Worm (Caenorhabditis elegans): ENCODE measurements around the gene srg-26.

Gene srg-26

ce11 chrV:5301226-5301625, 29.8 kb upstream of the srg-26 start:
- TF ChIP-seq ztf-11 (tag; optimal IDR thresholded peaks at IDR 0.05) = no peak

- TF ChIP-seq nhr-237 (tag; optimal IDR thresholded peaks at IDR 0.05) (no peak), fos-1 (tag; optimal IDR thresholded peaks at IDR 0.05) (no peak), nhr-10 (tag; optimal IDR thresholded peaks at IDR 0.05) (no peak), peb-1 (tag; optimal IDR thresholded peaks at IDR 0.05) (no peak), Y55F3AM.14 (GFP tag; optimal IDR thresholded peaks at IDR 0.05) (no peak), ama-1 (optimal IDR thresholded peaks at IDR 0.05) (no peak), snpc-4 (tag; optimal IDR thresholded peaks at IDR 0.05) (no peak), alr-1 (tag; optimal IDR thresholded peaks at IDR 0.05) (no peak), sma-9 (GFP tag; optimal IDR thresholded peaks at IDR 0.05) (no peak), sma-9 (tag; optimal IDR thresholded peaks at IDR 0.05) (no peak), elt-1 (tag; optimal IDR thresholded peaks at IDR 0.05) (no peak), nhr-12 (tag; optimal IDR thresholded peaks at IDR 0.05) (no peak), egl-27 (tag; optimal IDR thresholded peaks at IDR 0.05) (no peak), crh-2 (tag; optimal IDR thresholded peaks at IDR 0.05) (no peak), ztf-1 (GFP tag; conservative IDR thresholded peaks at IDR 0.05) (no peak), zag-1 (tag; optimal IDR thresholded peaks at IDR 0.05) (no peak), elt-3 (tag; optimal IDR thresholded peaks at IDR 0.05) (no peak), R02D3.7 (tag; optimal IDR thresholded peaks at IDR 0.05) (no peak), mdl-1 (tag; optimal IDR thresholded peaks at IDR 0.05) (no peak), ztf-4 (tag; optimal IDR thresholded peaks at IDR 0.05) (no peak), lsy-2 (tag; optimal IDR thresholded peaks at IDR 0.05) (no peak)
Measured at ce11 chrV:5303389-5303788, 27.7 kb upstream of the srg-26 start, which contains the start of gene ncx-2. ncx-2 (plus strand) TSS chrV:5303689.

- TF ChIP-seq F13H6.1 (tag; optimal IDR thresholded peaks at IDR 0.05) (no peak), unc-55 (GFP tag; optimal IDR thresholded peaks at IDR 0.05) (no peak), fos-1 (tag; optimal IDR thresholded peaks at IDR 0.05) (no peak), ZK546.5 (tag; optimal IDR thresholded peaks at IDR 0.05) (no peak), skn-1 (tag; optimal IDR thresholded peaks at IDR 0.05) (no peak), unc-39 (tag; optimal IDR thresholded peaks at IDR 0.05) (no peak), mbf-1 (tag; optimal IDR thresholded peaks at IDR 0.05) (no peak), Y55F3AM.14 (GFP tag; optimal IDR thresholded peaks at IDR 0.05) (no peak), sem-4 (tag; optimal IDR thresholded peaks at IDR 0.05) (no peak), ztf-4 (tag; optimal IDR thresholded peaks at IDR 0.05) (no peak), elt-1 (tag; optimal IDR thresholded peaks at IDR 0.05) (no peak), aly-2 (tag; optimal IDR thresholded peaks at IDR 0.05) (no peak), nhr-10 (tag; optimal IDR thresholded peaks at IDR 0.05) (no peak), peb-1 (tag; optimal IDR thresholded peaks at IDR 0.05) (no peak), nhr-6 (tag; optimal IDR thresholded peaks at IDR 0.05) (no peak), elt-3 (tag; optimal IDR thresholded peaks at IDR 0.05) (no peak), nhr-23 (tag; optimal IDR thresholded peaks at IDR 0.05) (no peak), egl-27 (tag; optimal IDR thresholded peaks at IDR 0.05) (no peak), C34F6.9 (tag; optimal IDR thresholded peaks at IDR 0.05) (no peak)
Measured at ce11 chrV:5304366-5304765, 26.7 kb upstream of the srg-26 start.

ce11 chrV:5311635-5312034, 19.4 kb upstream of the srg-26 start, which contains the start of gene C10G8.4:
C10G8.4 (plus strand) TSS chrV:5311935.
- no peak for TF ChIP-seq fos-1 (tag; optimal IDR thresholded peaks at IDR 0.05)
- no peak for TF ChIP-seq ama-1 (optimal IDR thresholded peaks at IDR 0.05)
- TF ChIP-seq peb-1 (tag; optimal IDR thresholded peaks at IDR 0.05) = no peak
- no peak for TF ChIP-seq mbf-1 (tag; optimal IDR thresholded peaks at IDR 0.05)
- no peak for TF ChIP-seq nhr-237 (tag; optimal IDR thresholded peaks at IDR 0.05)
- no peak for TF ChIP-seq ceh-16 (tag; optimal IDR thresholded peaks at IDR 0.05)
- no peak for TF ChIP-seq ceh-82 (tag; optimal IDR thresholded peaks at IDR 0.05)
- TF ChIP-seq sma-9 (GFP tag; optimal IDR thresholded peaks at IDR 0.05) = no peak
- no peak for TF ChIP-seq sma-9 (tag; optimal IDR thresholded peaks at IDR 0.05)
- TF ChIP-seq elt-1 (tag; optimal IDR thresholded peaks at IDR 0.05) = no peak
- no peak for TF ChIP-seq nhr-6 (tag; optimal IDR thresholded peaks at IDR 0.05)
- TF ChIP-seq nhr-129 (tag; optimal IDR thresholded peaks at IDR 0.05) = no peak
- TF ChIP-seq zag-1 (tag; optimal IDR thresholded peaks at IDR 0.05) = no peak
- TF ChIP-seq mdl-1 (tag; optimal IDR thresholded peaks at IDR 0.05) = no peak
- TF ChIP-seq ZK546.5 (tag; optimal IDR thresholded peaks at IDR 0.05) = no peak
- TF ChIP-seq ztf-4 (tag; optimal IDR thresholded peaks at IDR 0.05) = no peak
- TF ChIP-seq blmp-1 (tag; optimal IDR thresholded peaks at IDR 0.05; ENCODE audit: insufficient read depth) = no peak
- TF ChIP-seq crh-2 (tag; optimal IDR thresholded peaks at IDR 0.05) = no peak
- TF ChIP-seq lin-39 (tag; optimal IDR thresholded peaks at IDR 0.05) = no peak
